Fruit fly (Drosophila melanogaster) whole organism, embryonic: Measurements from ENCODE around the gene Elp4.

Source experiments
- CG1024 ChIP-seq: fragments of 200-800 bp; sonication (Bioruptor generic); IDR thresholded peaks from 2 replicates; pipeline ENCODE4 v1.3.6; 2022; ENCODE audit warnings: missing biosample characterization, missing genetic modification characterization
- CG12942 ChIP-seq: fragments of 200-800 bp; sonication (Bioruptor generic); optimal IDR thresholded peaks from 3 replicates; lab custom pipeline; 2016; ENCODE audit warnings: missing biosample characterization, missing genetic modification characterization
- CG13775 ChIP-seq: fragments of 200-800 bp; sonication (Bioruptor generic); optimal IDR thresholded peaks from 3 replicates; lab custom pipeline; 2017; ENCODE audit warnings: missing biosample characterization, mild to moderate bottlenecking, missing genetic modification characterization
- CG14441 ChIP-seq: fragments of 200-800 bp; sonication (Bioruptor generic); IDR thresholded peaks from 2 replicates; pipeline ENCODE4 v1.3.6; 2022; ENCODE audit warnings: missing biosample characterization, missing genetic modification characterization
- CG15479 ChIP-seq: fragments of 200-800 bp; sonication (Bioruptor generic); optimal IDR thresholded peaks from 3 replicates; lab custom pipeline; 2019; ENCODE audit warnings: missing biosample characterization, mild to moderate bottlenecking, missing genetic modification characterization, moderate library complexity
- CG1602 ChIP-seq: fragments of 200-800 bp; sonication (Bioruptor generic); optimal IDR thresholded peaks from 3 replicates; lab custom pipeline; 2016; ENCODE audit warnings: missing biosample characterization, missing genetic modification characterization
- CG1603 ChIP-seq: fragments of 200-800 bp; sonication (Bioruptor generic); optimal IDR thresholded peaks from 2 replicates; lab custom pipeline; 2019; ENCODE audit warnings: missing biosample characterization, mild to moderate bottlenecking, missing genetic modification characterization, moderate library complexity
- CG16863 ChIP-seq: fragments of 200-800 bp; sonication (Bioruptor generic); optimal IDR thresholded peaks from 3 replicates; lab custom pipeline; 2016; ENCODE audit warnings: missing biosample characterization, missing genetic modification characterization
- CG17802 ChIP-seq: fragments of 200-800 bp; sonication (Bioruptor generic); optimal IDR thresholded peaks from 2 replicates; lab custom pipeline; 2018; ENCODE audit warnings: missing biosample characterization, mild to moderate bottlenecking, missing genetic modification characterization, moderate library complexity
- CG18599 ChIP-seq: fragments of 200-800 bp; sonication (Bioruptor generic); optimal IDR thresholded peaks from 3 replicates; lab custom pipeline; 2017; ENCODE audit warnings: missing biosample characterization, missing genetic modification characterization, mild to moderate bottlenecking, moderate library complexity, missing genetic modification reagents
- CG18619 ChIP-seq: fragments of 200-800 bp; sonication (Bioruptor generic); optimal IDR thresholded peaks from 3 replicates; lab custom pipeline; 2017; ENCODE audit warnings: missing biosample characterization, mild to moderate bottlenecking, missing genetic modification characterization
- CG33213 ChIP-seq: fragments of 200-800 bp; sonication (Bioruptor generic); optimal IDR thresholded peaks from 3 replicates; lab custom pipeline; 2016; ENCODE audit warnings: missing biosample characterization, missing genetic modification characterization
- CG3995 ChIP-seq: fragments of 200-800 bp; sonication (Bioruptor generic); optimal IDR thresholded peaks from 3 replicates; lab custom pipeline; 2016; ENCODE audit warnings: missing biosample characterization, missing genetic modification characterization
- CG4328 ChIP-seq: fragments of 200-800 bp; sonication (Bioruptor generic); optimal IDR thresholded peaks from 3 replicates; lab custom pipeline; 2017; ENCODE audit warnings: missing biosample characterization, missing genetic modification reagents, missing genetic modification characterization
- CG4707 ChIP-seq: fragments of 200-800 bp; sonication (Bioruptor generic); optimal IDR thresholded peaks from 2 replicates; lab custom pipeline; 2018; ENCODE audit warnings: missing biosample characterization, mild to moderate bottlenecking, missing genetic modification characterization, moderate library complexity
- CG4820 ChIP-seq: fragments of 200-800 bp; sonication (Bioruptor generic); optimal IDR thresholded peaks from 3 replicates; lab custom pipeline; 2016; ENCODE audit warnings: missing biosample characterization, missing genetic modification characterization
- CG6813 ChIP-seq: fragments of 200-800 bp; sonication (Bioruptor generic); optimal IDR thresholded peaks from 2 replicates; lab custom pipeline; 2017; ENCODE audit warnings: missing biosample characterization, missing genetic modification characterization, mild to moderate bottlenecking, moderate library complexity, missing genetic modification reagents
- CHES-1-like ChIP-seq: fragments of 200-800 bp; sonication (Bioruptor generic); optimal IDR thresholded peaks from 2 replicates; lab custom pipeline; 2016; ENCODE audit warnings: missing biosample characterization, missing genetic modification characterization
- Eip74EF ChIP-seq, 2 experiments: fragments of 200-800 bp in 1 of 2; fragments of >200 bp in 1 of 2; sonication (Bioruptor generic) in 1 of 2; optimal IDR thresholded peaks; 2 replicates each; lab custom pipeline; 2017 to 2019; ENCODE audit warnings: missing biosample characterization in 2 of 2, missing genetic modification characterization in 2 of 2, mild to moderate bottlenecking in 1 of 2, moderate library complexity in 1 of 2
- Elba2 ChIP-seq: fragments of 200-800 bp; sonication (Bioruptor generic); optimal IDR thresholded peaks from 3 replicates; lab custom pipeline; 2016; ENCODE audit warnings: missing biosample characterization, missing genetic modification characterization
- Hr39 ChIP-seq: fragments of >200 bp; optimal IDR thresholded peaks from 2 replicates; lab custom pipeline; 2017
- Kr ChIP-seq: fragments of 200-800 bp; sonication (Bioruptor generic); optimal IDR thresholded peaks from 2 replicates; lab custom pipeline; 2017; ENCODE audit warnings: missing biosample characterization, mild to moderate bottlenecking, missing genetic modification characterization
- Pdp1 ChIP-seq, 2 experiments: fragments of 200-800 bp; sonication (Bioruptor generic); optimal IDR thresholded peaks; 3 replicates each; lab custom pipeline; 2016; ENCODE audit warnings: missing biosample characterization in 2 of 2, missing genetic modification characterization in 2 of 2, mild to moderate bottlenecking in 1 of 2, moderate library complexity in 1 of 2
- Tbp ChIP-seq: fragments of >200 bp; optimal IDR thresholded peaks from 2 replicates; lab custom pipeline; 2018; ENCODE audit warnings: missing biosample characterization, missing genetic modification characterization
- YL-1 ChIP-seq: fragments of 200-800 bp; sonication (Bioruptor generic); optimal IDR thresholded peaks from 3 replicates; lab custom pipeline; 2017; ENCODE audit warnings: missing biosample characterization, mild to moderate bottlenecking, missing genetic modification characterization
- caup ChIP-seq: fragments of 200-800 bp; sonication (Bioruptor generic); optimal IDR thresholded peaks from 3 replicates; lab custom pipeline; 2017; ENCODE audit warnings: missing biosample characterization, mild to moderate bottlenecking, missing genetic modification characterization, moderate library complexity; ENCODE audit not compliant: severe bottlenecking
- croc ChIP-seq: fragments of 200-800 bp; sonication (Bioruptor generic); conservative IDR thresholded peaks from 3 replicates; pipeline ENCODE4 v1.3.6; 2022; ENCODE audit warnings: missing biosample characterization, missing genetic modification characterization
- crol ChIP-seq: fragments of 200-800 bp; sonication (Bioruptor generic); IDR thresholded peaks from 2 replicates; pipeline ENCODE4 v1.3.6; 2022; ENCODE audit warnings: missing biosample characterization, missing genetic modification characterization
- cwo ChIP-seq: fragments of 200-800 bp; sonication (Bioruptor generic); optimal IDR thresholded peaks from 3 replicates; lab custom pipeline; 2017; ENCODE audit warnings: missing biosample characterization, missing genetic modification characterization, mild to moderate bottlenecking, moderate library complexity, missing genetic modification reagents
- dmrt11E ChIP-seq: fragments of 200-800 bp; sonication (Bioruptor generic); optimal IDR thresholded peaks from 3 replicates; lab custom pipeline; 2018; ENCODE audit warnings: missing biosample characterization, mild to moderate bottlenecking, missing genetic modification characterization, moderate library complexity
- dpn ChIP-seq, 2 experiments: fragments of 200-800 bp; sonication (Bioruptor generic); optimal IDR thresholded peaks; 3 replicates each; lab custom pipeline; 2016; ENCODE audit warnings: missing biosample characterization in 2 of 2, missing genetic modification characterization in 2 of 2
- esg ChIP-seq: fragments of 200-800 bp; sonication (Bioruptor generic); conservative IDR thresholded peaks from 2 replicates; pipeline ENCODE4 v1.3.6; 2022; ENCODE audit warnings: missing biosample characterization, missing genetic modification characterization
- eyg ChIP-seq: fragments of 200-800 bp; sonication (Bioruptor generic); optimal IDR thresholded peaks from 3 replicates; lab custom pipeline; 2016; ENCODE audit warnings: missing biosample characterization, missing genetic modification characterization
- fd96Cb ChIP-seq: fragments of 200-800 bp; sonication (Bioruptor generic); optimal IDR thresholded peaks from 2 replicates; lab custom pipeline; 2018; ENCODE audit warnings: missing biosample characterization, mild to moderate bottlenecking, missing genetic modification characterization, moderate library complexity
- grn ChIP-seq: fragments of 200-800 bp; sonication (Bioruptor generic); optimal IDR thresholded peaks from 3 replicates; lab custom pipeline; 2017; ENCODE audit warnings: missing biosample characterization, missing genetic modification characterization
- gsb-n ChIP-seq: fragments of 200-800 bp; sonication (Bioruptor generic); optimal IDR thresholded peaks from 3 replicates; lab custom pipeline; 2018; ENCODE audit warnings: missing biosample characterization, mild to moderate bottlenecking, missing genetic modification characterization
- ind ChIP-seq: fragments of 200-800 bp; sonication (Bioruptor generic); optimal IDR thresholded peaks from 3 replicates; lab custom pipeline; 2016; ENCODE audit warnings: missing biosample characterization, missing genetic modification characterization
- knrl ChIP-seq: fragments of 200-800 bp; sonication (Bioruptor generic); IDR thresholded peaks from 3 replicates; pipeline ENCODE4 v1.3.6; 2022; ENCODE audit warnings: missing biosample characterization, missing genetic modification characterization; ENCODE audit not compliant: partially characterized antibody
- luna ChIP-seq: fragments of 200-800 bp; sonication (Bioruptor generic); optimal IDR thresholded peaks from 2 replicates; lab custom pipeline; 2016; ENCODE audit warnings: missing biosample characterization, missing genetic modification characterization
- nerfin-1 ChIP-seq: fragments of 200-800 bp; sonication (Bioruptor generic); optimal IDR thresholded peaks from 3 replicates; lab custom pipeline; 2019; ENCODE audit warnings: missing biosample characterization, mild to moderate bottlenecking, missing genetic modification characterization, moderate library complexity
- otp ChIP-seq: fragments of 200-800 bp; sonication (Bioruptor generic); IDR thresholded peaks from 3 replicates; pipeline ENCODE4, ENCODE4 v1.3.6; 2022; ENCODE audit warnings: missing biosample characterization, missing genetic modification characterization
- pho ChIP-seq: fragments of 200-800 bp; sonication (Bioruptor generic); optimal IDR thresholded peaks from 2 replicates; lab custom pipeline; 2016; ENCODE audit warnings: missing biosample characterization, missing genetic modification characterization
- pzg ChIP-seq: fragments of 200-800 bp; sonication (Bioruptor generic); optimal IDR thresholded peaks from 3 replicates; lab custom pipeline; 2018; ENCODE audit warnings: missing biosample characterization, mild to moderate bottlenecking, missing genetic modification characterization, moderate library complexity
- run ChIP-seq: fragments of 200-800 bp; sonication (Bioruptor generic); optimal IDR thresholded peaks from 3 replicates; lab custom pipeline; 2018; ENCODE audit warnings: missing biosample characterization, mild to moderate bottlenecking, missing genetic modification characterization
- sd ChIP-seq: fragments of 200-800 bp; sonication (Bioruptor generic); optimal IDR thresholded peaks from 3 replicates; lab custom pipeline; 2018; ENCODE audit warnings: missing biosample characterization, mild to moderate bottlenecking, missing genetic modification characterization, moderate library complexity
- slbo ChIP-seq: fragments of 200-800 bp; sonication (Bioruptor generic); IDR thresholded peaks from 2 replicates; pipeline ENCODE4 v1.3.6; 2022; ENCODE audit warnings: missing biosample characterization, missing genetic modification characterization
- tap ChIP-seq: fragments of 200-800 bp; optimal IDR thresholded peaks from 3 replicates; lab custom pipeline; 2019; ENCODE audit warnings: missing biosample characterization, mild to moderate bottlenecking, missing genetic modification characterization, moderate library complexity
- tna ChIP-seq: fragments of 200-800 bp; sonication (Bioruptor generic); IDR thresholded peaks from 2 replicates; pipeline ENCODE4 v1.3.6; 2022; ENCODE audit warnings: missing biosample characterization, missing genetic modification characterization; ENCODE audit not compliant: partially characterized antibody
- vfl ChIP-seq: fragments of 200-800 bp; sonication (Bioruptor generic); optimal IDR thresholded peaks from 2 replicates; lab custom pipeline; 2016; ENCODE audit warnings: missing biosample characterization, missing genetic modification characterization

The Elp4 gene

DNA sequence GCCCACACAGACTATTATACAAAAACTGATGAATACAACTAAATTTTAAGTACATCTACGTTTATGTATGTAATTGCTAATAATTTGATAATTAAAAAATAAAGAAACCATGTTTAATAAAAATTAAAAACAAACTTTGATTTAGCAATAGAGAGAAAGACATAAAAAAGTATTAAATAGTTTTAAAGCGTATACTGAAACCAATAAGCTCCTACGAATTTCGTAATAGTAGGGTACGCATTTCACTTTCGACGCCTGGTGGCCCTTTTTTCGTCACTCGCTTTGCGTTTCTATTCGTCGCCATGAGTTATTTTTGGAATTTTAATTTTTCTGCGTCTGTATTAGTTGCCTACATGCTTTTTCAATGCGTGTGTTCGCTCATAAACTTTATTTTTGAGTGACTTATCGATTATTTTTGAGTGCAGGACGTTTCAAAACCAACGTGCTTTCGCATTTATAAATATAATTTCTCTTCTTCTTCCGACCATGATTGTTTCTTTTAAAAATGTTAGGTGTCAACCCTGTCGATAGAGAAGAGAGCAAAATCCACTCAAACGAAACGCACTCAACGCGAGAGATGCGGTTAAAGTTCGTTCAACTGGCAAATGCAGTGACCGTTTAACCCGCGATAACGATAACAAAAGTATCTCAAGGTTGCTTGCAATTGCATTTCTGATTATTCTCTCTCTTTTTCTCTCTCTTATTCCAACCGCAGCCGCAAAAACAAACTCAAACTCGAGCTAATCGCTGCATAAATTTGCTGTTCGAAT is 22.8 kb downstream of the Elp4 start, which contains the start of gene Oscillin (continued):
- no peak for TF ChIP-seq run (tag; lab: Kevin White, UChicago)
- TF ChIP-seq CHES-1-like (GFP tag; lab: Kevin White, UChicago) = no peak
- peak; percentile 85 for TF ChIP-seq nerfin-1
- no peak for TF ChIP-seq CG4707 (GFP tag; lab: Kevin White, UChicago)
- peak; percentile 80 for TF ChIP-seq fd96Cb (tag; lab: Kevin White, UChicago)
- peak; percentile 78 for TF ChIP-seq caup (GFP tag; lab: Kevin White, UChicago)
- no peak for TF ChIP-seq CG16863
- TF ChIP-seq CG6813 (GFP tag; lab: Kevin White, UChicago) = peak; percentile 57
- peak; percentile 78 for TF ChIP-seq CG14441 (GFP tag; lab: Robert Waterston, UW)
- peak; percentile 72; the same call in 2 of the 3 replicates for TF ChIP-seq croc (GFP tag; lab: Robert Waterston, UW)
- TF ChIP-seq sd (tag; lab: Kevin White, UChicago) = peak; percentile 91
- no peak for TF ChIP-seq CG1603 (tag; lab: Kevin White, UChicago)
- TF ChIP-seq ind (GFP tag; lab: Kevin White, UChicago) = peak; percentile 71
- no peak for TF ChIP-seq CG15479 (GFP tag; lab: Kevin White, UChicago)
- no peak for TF ChIP-seq Kr (GFP tag; lab: Kevin White, UChicago)
- peak; percentile 78 for TF ChIP-seq CG4328 (GFP tag; lab: Kevin White, UChicago)
- TF ChIP-seq CG33213 = peak; percentile 41
- TF ChIP-seq vfl (GFP tag; lab: Kevin White, UChicago) = no peak
- TF ChIP-seq tap (tag; lab: Kevin White, UChicago) = peak; percentile 83
- TF ChIP-seq otp (GFP tag; lab: Robert Waterston, UW) = no peak
- TF ChIP-seq eyg = no peak
- TF ChIP-seq luna (GFP tag; lab: Kevin White, UChicago) = no peak
- no peak for TF ChIP-seq Tbp (GFP tag; lab: Kevin White, UChicago)
- TF ChIP-seq slbo = peak; percentile 79
- TF ChIP-seq tna (GFP tag; lab: Robert Waterston, UW) = peak; percentile 78
- peak; percentile 61 to 65 for TF ChIP-seq dpn (GFP tag; optimal IDR thresholded peaks at IDR 0.05; lab: Kevin White, UChicago)
- peak; percentile 17 to 91 for TF ChIP-seq Pdp1 (GFP tag; optimal IDR thresholded peaks at IDR 0.05; lab: Kevin White, UChicago)
- peak; percentile 71 for TF ChIP-seq dmrt11E (tag; lab: Kevin White, UChicago)
- peak; percentile 18 for TF ChIP-seq CG1602 (GFP tag; lab: Kevin White, UChicago)
- TF ChIP-seq knrl (GFP tag; lab: Robert Waterston, UW) = no peak
- TF ChIP-seq gsb-n (tag; lab: Kevin White, UChicago) = peak; percentile 89
- TF ChIP-seq CG4820 (GFP tag; lab: Kevin White, UChicago) = peak; percentile 65
- TF ChIP-seq Hr39 (lab: Kevin White, UChicago) = no peak
- no peak for TF ChIP-seq grn (GFP tag; lab: Kevin White, UChicago)
- no peak for TF ChIP-seq Elba2 (GFP tag; lab: Kevin White, UChicago)
- no peak for TF ChIP-seq CG12942 (GFP tag; lab: Kevin White, UChicago)
- peak; percentile 31 for TF ChIP-seq CG17802
- peak; percentile 89 for TF ChIP-seq CG18599
- TF ChIP-seq CG3995 (GFP tag; lab: Kevin White, UChicago) = no peak
- no peak for TF ChIP-seq pzg
- TF ChIP-seq crol (GFP tag; lab: Robert Waterston, UW) = no peak
- TF ChIP-seq CG13775 (GFP tag; lab: Kevin White, UChicago) = peak; percentile 74
- peak; percentile 56 for TF ChIP-seq CG1024
- peak in 1 of 2 experiments; percentile 80 for TF ChIP-seq Eip74EF (GFP tag; optimal IDR thresholded peaks at IDR 0.05; lab: Kevin White, UChicago)
- TF ChIP-seq esg (GFP tag; lab: Robert Waterston, UW) = peak; percentile 66
- peak; percentile 49 for TF ChIP-seq YL-1 (GFP tag; lab: Kevin White, UChicago)
- TF ChIP-seq cwo = peak; percentile 82
- peak; percentile 49 for TF ChIP-seq CG18619
- TF ChIP-seq pho (GFP tag; lab: Kevin White, UChicago) = peak; percentile 30
